Worm (Caenorhabditis elegans) whole organism, late embryonic: ENCODE data around the gene tmem-184.
A peak's percentile ranks its signal among the peaks of the same experiment; 100 is the strongest.

Experiments
- F13H6.1 ChIP-seq: sonication (generic microtip); optimal IDR thresholded peaks from 2 replicates; lab custom pipeline; 2016; ENCODE audit warnings: missing genetic modification characterization, missing compliant biosample characterization
- T23F11.4 ChIP-seq: fragments of 200-800 bp; sonication (Bioruptor generic); optimal IDR thresholded peaks from 2 replicates; lab custom pipeline; 2018; ENCODE audit warnings: mild to moderate bottlenecking, missing genetic modification characterization, missing compliant biosample characterization
- ahr-1 ChIP-seq: sonication (generic microtip); optimal IDR thresholded peaks from 2 replicates; lab custom pipeline; 2016; ENCODE audit warnings: missing genetic modification characterization, missing compliant biosample characterization
- ceh-14 ChIP-seq: sonication (generic microtip); optimal IDR thresholded peaks from 2 replicates; lab custom pipeline; 2016; ENCODE audit warnings: missing genotype, missing genetic modification characterization, missing compliant biosample characterization
- ceh-2 ChIP-seq: sonication (generic microtip); optimal IDR thresholded peaks from 2 replicates; lab custom pipeline; 2016; ENCODE audit warnings: missing genotype, missing genetic modification characterization, missing compliant biosample characterization
- ceh-24 ChIP-seq: sonication (generic microtip); optimal IDR thresholded peaks from 2 replicates; lab custom pipeline; 2016; ENCODE audit warnings: mild to moderate bottlenecking, missing genetic modification characterization, missing compliant biosample characterization
- ceh-30 ChIP-seq: fragments of 150-350 bp; optimal IDR thresholded peaks from 2 replicates; lab custom pipeline; 2014; ENCODE audit warnings: missing biosample characterization, missing genetic modification characterization
- ceh-31 ChIP-seq: sonication (generic microtip); optimal IDR thresholded peaks from 2 replicates; lab custom pipeline; 2016; ENCODE audit warnings: missing genetic modification characterization, missing compliant biosample characterization
- ceh-45 ChIP-seq: fragments of 200-800 bp; sonication (Bioruptor generic); IDR thresholded peaks from 2 replicates; pipeline ENCODE4 v1.3.6; 2022; ENCODE audit warnings: missing genetic modification reagents, missing genetic modification characterization, missing compliant biosample characterization
- ceh-48 ChIP-seq: sonication (generic microtip); optimal IDR thresholded peaks from 2 replicates; lab custom pipeline; 2016; ENCODE audit warnings: missing genetic modification characterization, inconsistent platforms, missing compliant biosample characterization
- ceh-9 ChIP-seq: sonication (generic microtip); optimal IDR thresholded peaks from 2 replicates; lab custom pipeline; 2016; ENCODE audit warnings: mild to moderate bottlenecking, missing genetic modification characterization, inconsistent platforms, missing compliant biosample characterization
- che-1 ChIP-seq: sonication (generic microtip); optimal IDR thresholded peaks from 2 replicates; lab custom pipeline; 2016; ENCODE audit warnings: mild to moderate bottlenecking, missing genetic modification characterization, missing compliant biosample characterization
- dmd-4 ChIP-seq: sonication (generic microtip); optimal IDR thresholded peaks from 2 replicates; lab custom pipeline; 2016; ENCODE audit warnings: borderline replicate concordance, missing genetic modification characterization, missing compliant biosample characterization
- elt-2 ChIP-seq: sonication (generic microtip); optimal IDR thresholded peaks from 2 replicates; lab custom pipeline; 2016; ENCODE audit warnings: missing genetic modification reagents, missing genetic modification characterization, missing compliant biosample characterization
- elt-4 ChIP-seq: sonication (generic microtip); optimal IDR thresholded peaks from 2 replicates; lab custom pipeline; 2016; ENCODE audit warnings: missing genetic modification characterization, missing compliant biosample characterization
- ets-4 ChIP-seq: sonication (generic microtip); optimal IDR thresholded peaks from 2 replicates; lab custom pipeline; 2016; ENCODE audit warnings: missing genetic modification characterization, missing compliant biosample characterization
- gmeb-2 ChIP-seq: sonication (generic microtip); optimal IDR thresholded peaks from 2 replicates; lab custom pipeline; 2016; ENCODE audit warnings: missing genetic modification characterization, inconsistent platforms, missing compliant biosample characterization
- hlh-13 ChIP-seq: fragments of 200-800 bp; sonication (Bioruptor generic); optimal IDR thresholded peaks from 2 replicates; lab custom pipeline; 2018; ENCODE audit warnings: mild to moderate bottlenecking, missing genetic modification characterization, missing compliant biosample characterization
- hlh-30 ChIP-seq: sonication (generic microtip); optimal IDR thresholded peaks from 2 replicates; lab custom pipeline; 2017; ENCODE audit warnings: antibody characterized with exemption, missing genetic modification characterization, missing compliant biosample characterization; ENCODE audit not compliant: insufficient read depth
- hlh-6 ChIP-seq: sonication (generic microtip); optimal IDR thresholded peaks from 2 replicates; lab custom pipeline; 2016; ENCODE audit warnings: missing genotype, missing genetic modification characterization, missing compliant biosample characterization
- lim-6 ChIP-seq: sonication (generic microtip); optimal IDR thresholded peaks from 2 replicates; lab custom pipeline; 2016; ENCODE audit warnings: missing genetic modification characterization, missing compliant biosample characterization
- lin-11 ChIP-seq: fragments of 200-800 bp; sonication (Bioruptor generic); optimal IDR thresholded peaks from 2 replicates; lab custom pipeline; 2018; ENCODE audit warnings: mild to moderate bottlenecking, missing genetic modification characterization, missing compliant biosample characterization
- madf-2 ChIP-seq: sonication (generic microtip); optimal IDR thresholded peaks from 2 replicates; lab custom pipeline; 2017; ENCODE audit warnings: missing genetic modification characterization, missing compliant biosample characterization
- mec-3 ChIP-seq: sonication (generic microtip); optimal IDR thresholded peaks from 2 replicates; lab custom pipeline; 2016; ENCODE audit warnings: borderline replicate concordance, missing genetic modification characterization, missing compliant biosample characterization
- nfya-1 ChIP-seq: sonication (generic microtip); optimal IDR thresholded peaks from 2 replicates; lab custom pipeline; 2017; ENCODE audit warnings: missing genetic modification characterization, mild to moderate bottlenecking, missing compliant biosample characterization, antibody characterized with exemption, moderate library complexity
- nhr-11 ChIP-seq: fragments of 150-350 bp; optimal IDR thresholded peaks from 2 replicates; lab custom pipeline; 2014; ENCODE audit warnings: missing biosample characterization, missing genetic modification characterization
- nhr-232 ChIP-seq: sonication (generic microtip); optimal IDR thresholded peaks from 2 replicates; lab custom pipeline; 2016; ENCODE audit warnings: missing genetic modification characterization, missing compliant biosample characterization
- odd-2 ChIP-seq: sonication (generic microtip); optimal IDR thresholded peaks from 2 replicates; lab custom pipeline; 2017; ENCODE audit warnings: antibody characterized with exemption, mild to moderate bottlenecking, missing genetic modification characterization, missing compliant biosample characterization
- pag-3 ChIP-seq: sonication (generic microtip); optimal IDR thresholded peaks from 2 replicates; lab custom pipeline; 2016; ENCODE audit warnings: missing compliant biosample characterization, missing genetic modification characterization, borderline replicate concordance
- pat-9 ChIP-seq: fragments of 200-800 bp; sonication (Bioruptor generic); optimal IDR thresholded peaks from 2 replicates; lab custom pipeline; 2018; ENCODE audit warnings: mild to moderate bottlenecking, missing genetic modification characterization, moderate library complexity, missing compliant biosample characterization
- pha-2 ChIP-seq: sonication (generic microtip); optimal IDR thresholded peaks from 2 replicates; lab custom pipeline; 2017; ENCODE audit warnings: mild to moderate bottlenecking, missing genetic modification characterization, missing compliant biosample characterization
- pqm-1 ChIP-seq: sonication (generic microtip); optimal IDR thresholded peaks from 2 replicates; lab custom pipeline; 2016; ENCODE audit warnings: missing genetic modification characterization, missing compliant biosample characterization
- pros-1 ChIP-seq: fragments of 150-350 bp; optimal IDR thresholded peaks from 2 replicates; lab custom pipeline; 2014; ENCODE audit warnings: missing biosample characterization, missing genetic modification reagents, missing genetic modification characterization
- rnt-1 ChIP-seq: sonication (generic microtip); optimal IDR thresholded peaks from 2 replicates; lab custom pipeline; 2016; ENCODE audit warnings: missing genetic modification characterization, missing compliant biosample characterization
- sox-2 ChIP-seq: fragments of 200-800 bp; sonication (Bioruptor generic); IDR thresholded peaks from 2 replicates; pipeline ENCODE4 v1.3.6; 2022; ENCODE audit warnings: missing genetic modification reagents, missing genetic modification characterization, missing compliant biosample characterization
- syd-9 ChIP-seq: sonication (generic microtip); optimal IDR thresholded peaks from 2 replicates; lab custom pipeline; 2016; ENCODE audit warnings: mild to moderate bottlenecking, missing genetic modification characterization, moderate library complexity, missing compliant biosample characterization
- tbx-2 ChIP-seq: sonication (generic microtip); optimal IDR thresholded peaks from 2 replicates; lab custom pipeline; 2016; ENCODE audit warnings: missing genetic modification characterization, missing compliant biosample characterization
- tbx-7 ChIP-seq: sonication (generic microtip); optimal IDR thresholded peaks from 2 replicates; lab custom pipeline; 2016; ENCODE audit warnings: missing genotype, missing genetic modification characterization, missing compliant biosample characterization
- ttx-3 ChIP-seq: sonication (generic microtip); optimal IDR thresholded peaks from 2 replicates; lab custom pipeline; 2016; ENCODE audit warnings: missing genetic modification reagents, missing genetic modification characterization, missing compliant biosample characterization
- unc-3 ChIP-seq, 2 experiments: fragments of 200-800 bp in 1 of 2; sonication (Bioruptor generic) in 1 of 2; sonication (generic microtip) in 1 of 2; conservative IDR thresholded peaks in 1 of 2; optimal IDR thresholded peaks in 1 of 2; 2 replicates each; pipeline versions ENCODE4 v1.3.6 to Lab custom; 2016 to 2022; ENCODE audit warnings: missing compliant biosample characterization in 2 of 2, missing genetic modification characterization in 2 of 2, missing genetic modification reagents in 1 of 2
- unc-42 ChIP-seq: sonication (generic microtip); optimal IDR thresholded peaks from 2 replicates; lab custom pipeline; 2016; ENCODE audit warnings: missing genotype, missing genetic modification characterization, missing compliant biosample characterization
- unc-55 ChIP-seq: sonication (generic microtip); optimal IDR thresholded peaks from 2 replicates; lab custom pipeline; 2017; ENCODE audit warnings: missing biosample characterization, missing genetic modification reagents, missing genetic modification characterization
- zip-5 ChIP-seq: sonication (generic microtip); optimal IDR thresholded peaks from 2 replicates; lab custom pipeline; 2016; ENCODE audit warnings: missing genetic modification characterization, missing compliant biosample characterization
- ztf-16 ChIP-seq: sonication (generic microtip); optimal IDR thresholded peaks from 2 replicates; lab custom pipeline; 2017; ENCODE audit warnings: missing genetic modification characterization, missing compliant biosample characterization

Gene tmem-184

DNA sequence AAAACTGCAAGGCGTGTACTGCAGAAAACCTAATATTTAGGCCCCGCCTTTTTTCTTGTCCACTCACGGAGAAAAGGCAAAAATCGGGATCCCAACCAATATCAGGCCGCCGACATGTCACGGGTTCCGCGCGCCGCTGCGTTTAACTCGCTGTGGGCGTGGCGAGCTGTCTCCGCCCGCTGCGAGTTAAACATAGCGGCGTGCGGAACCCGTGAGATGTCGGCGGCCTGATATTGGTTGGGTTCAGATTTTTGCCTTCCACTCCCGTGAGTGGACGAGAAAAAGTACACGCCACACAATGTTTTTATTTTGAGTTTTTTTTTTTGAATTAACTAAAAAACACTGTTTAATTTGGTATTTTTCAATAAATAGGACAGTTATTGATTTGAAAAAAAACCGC lies 8.8 kb upstream of the tmem-184 start:
- TF ChIP-seq madf-2 (tag; lab: Kevin White, UChicago) = no peak
- TF ChIP-seq pqm-1 = no peak
- no peak for TF ChIP-seq ets-4 (tag; lab: Kevin White, UChicago)
- no peak for TF ChIP-seq hlh-13 (GFP tag; lab: Kevin White, UChicago)
- no peak for TF ChIP-seq syd-9 (tag; lab: Kevin White, UChicago)
- TF ChIP-seq odd-2 (tag; lab: Kevin White, UChicago) = no peak
- no peak for TF ChIP-seq ceh-9
- no peak for TF ChIP-seq ttx-3 (tag; lab: Kevin White, UChicago)
- TF ChIP-seq mec-3 (tag; lab: Kevin White, UChicago) = no peak
- no peak for TF ChIP-seq lin-11
- no peak for TF ChIP-seq unc-55 (GFP tag; lab: Kevin White, UChicago)

DNA sequence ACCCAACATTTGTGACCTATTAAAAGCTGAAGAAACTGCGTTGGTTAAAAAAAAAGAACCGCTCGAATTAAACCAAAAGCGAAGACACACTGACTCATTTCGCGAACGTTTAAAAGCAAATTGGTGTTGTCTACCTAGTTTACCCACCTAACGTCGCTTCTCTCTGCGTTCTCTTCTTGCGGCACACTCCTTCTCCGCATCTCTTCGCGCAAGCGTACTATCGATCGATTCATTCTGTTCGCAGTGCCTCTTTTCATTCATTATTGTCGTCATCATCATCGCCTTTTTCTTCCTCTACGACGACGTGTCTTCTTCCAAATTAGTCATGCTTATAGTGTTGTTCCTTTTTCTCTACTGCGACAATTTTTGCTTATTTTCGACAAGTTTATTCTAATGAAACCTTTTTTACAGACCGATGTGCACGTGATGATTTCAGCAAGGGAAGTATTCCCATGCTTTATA lies 4.5 kb upstream of the tmem-184 start, which contains the start of gene atrn-1:
Gene atrn-1 (plus strand): TSS at position 412 of the 462 bp plus-strand sequence.
- TF ChIP-seq ceh-48 (tag; lab: Kevin White, UChicago) (peak; percentile 48), tbx-7 (tag; lab: Kevin White, UChicago) (no peak), ceh-2 (tag; lab: Kevin White, UChicago) (no peak), tbx-2 (tag; lab: Kevin White, UChicago) (no peak), F13H6.1 (tag; lab: Kevin White, UChicago) (no peak), nhr-232 (tag; lab: Kevin White, UChicago) (no peak), hlh-6 (no peak), ahr-1 (tag; lab: Kevin White, UChicago) (no peak), che-1 (tag; lab: Kevin White, UChicago) (no peak), ztf-16 (tag; lab: Kevin White, UChicago) (no peak), sox-2 (GFP tag; lab: Robert Waterston, UW) (no peak), nfya-1 (tag; lab: Kevin White, UChicago) (no peak), ceh-31 (tag; lab: Kevin White, UChicago) (peak; percentile 44), pha-2 (tag; lab: Kevin White, UChicago) (no peak), ceh-9 (no peak), mec-3 (tag; lab: Kevin White, UChicago) (no peak)

DNA sequence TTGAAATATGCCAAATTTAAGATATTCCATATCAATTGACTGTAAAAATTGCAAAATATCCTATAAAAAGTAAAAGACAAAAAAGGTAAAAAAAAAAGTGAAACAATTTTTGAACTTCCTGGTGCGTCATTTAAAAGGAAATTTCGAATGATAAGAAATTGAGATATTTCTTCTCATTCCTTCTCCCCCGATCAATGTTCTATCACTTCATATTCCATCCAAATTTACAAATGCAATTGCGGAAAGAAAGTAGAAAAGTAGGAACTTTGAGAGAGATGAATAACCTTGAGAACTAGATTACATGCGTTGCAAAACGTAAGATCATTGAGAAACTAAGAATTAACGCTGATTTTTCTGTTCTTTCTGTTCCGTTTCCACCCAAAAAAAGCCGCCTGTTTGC lies 2.9 kb upstream of the tmem-184 start:
- TF ChIP-seq lim-6 (tag; lab: Kevin White, UChicago) = no peak
- no peak for TF ChIP-seq F13H6.1 (tag; lab: Kevin White, UChicago)
- no peak for TF ChIP-seq ttx-3 (tag; lab: Kevin White, UChicago)
- no peak for TF ChIP-seq gmeb-2 (tag; lab: Kevin White, UChicago)
- no peak for TF ChIP-seq ceh-31 (tag; lab: Kevin White, UChicago)
- TF ChIP-seq hlh-13 (GFP tag; lab: Kevin White, UChicago) = no peak
- TF ChIP-seq pros-1 = no peak
- no peak for TF ChIP-seq unc-3 (GFP tag; conservative IDR thresholded peaks at IDR 0.05; lab: Robert Waterston, UW)
- TF ChIP-seq unc-3 (tag; optimal IDR thresholded peaks at IDR 0.05; lab: Kevin White, UChicago) = no peak
- TF ChIP-seq ceh-30 (tag; lab: Kevin White, UChicago) = no peak
- TF ChIP-seq odd-2 (tag; lab: Kevin White, UChicago) = no peak

DNA sequence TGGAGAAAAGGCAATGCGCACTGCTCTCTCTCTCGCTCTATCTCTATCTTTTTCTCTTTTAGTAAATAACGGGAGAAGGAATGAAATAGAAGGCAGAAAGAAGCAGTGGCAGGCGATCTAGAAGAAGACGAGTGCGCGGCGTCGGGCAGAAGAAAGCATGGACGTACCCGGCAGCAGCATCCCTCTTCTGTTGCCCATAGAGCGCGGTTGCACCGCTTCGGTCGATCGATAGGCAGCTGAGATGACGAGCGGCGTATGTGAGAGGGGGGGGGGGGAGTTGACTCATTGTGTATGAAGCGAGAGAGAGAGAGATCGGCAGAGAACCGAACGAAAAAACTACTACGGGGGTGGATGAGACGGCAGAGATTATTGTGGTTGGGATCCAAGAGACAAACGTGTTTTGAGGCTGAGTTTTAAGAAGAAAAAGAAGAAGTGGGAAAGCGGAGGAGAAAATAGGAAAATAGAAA lies 1.5 kb upstream of the tmem-184 start:
- TF ChIP-seq ets-4 (tag; lab: Kevin White, UChicago) = peak; percentile 51
- peak; percentile 43 for TF ChIP-seq F13H6.1 (tag; lab: Kevin White, UChicago)
- no peak for TF ChIP-seq T23F11.4 (GFP tag; lab: Kevin White, UChicago)
- TF ChIP-seq nhr-232 (tag; lab: Kevin White, UChicago) = no peak
- peak; percentile 49 for TF ChIP-seq rnt-1 (tag; lab: Kevin White, UChicago)
- TF ChIP-seq elt-2 (tag; lab: Kevin White, UChicago) = peak; percentile 44
- TF ChIP-seq unc-42 (tag; lab: Kevin White, UChicago) = peak; percentile 89
- no peak for TF ChIP-seq elt-4 (tag; lab: Kevin White, UChicago)
- TF ChIP-seq pat-9 (tag; lab: Kevin White, UChicago) = no peak
- TF ChIP-seq ceh-14 (tag; lab: Kevin White, UChicago) = peak; percentile 81
- peak; percentile 86 for TF ChIP-seq hlh-30 (tag; lab: Kevin White, UChicago)
- TF ChIP-seq zip-5 (tag; lab: Kevin White, UChicago) = no peak
- TF ChIP-seq pag-3 (tag; lab: Kevin White, UChicago) = peak; percentile 15
- TF ChIP-seq dmd-4 (tag; lab: Kevin White, UChicago) = peak; percentile 38
- peak; percentile 92 for TF ChIP-seq ceh-31 (tag; lab: Kevin White, UChicago)
- no peak for TF ChIP-seq gmeb-2 (tag; lab: Kevin White, UChicago)
- TF ChIP-seq syd-9 (tag; lab: Kevin White, UChicago) = peak; percentile 44
- no peak for TF ChIP-seq ceh-24 (tag; lab: Kevin White, UChicago)
- TF ChIP-seq nhr-11 (tag; lab: Kevin White, UChicago) = no peak
- no peak for TF ChIP-seq ceh-45 (GFP tag; lab: Robert Waterston, UW)
- TF ChIP-seq ceh-30 (tag; lab: Kevin White, UChicago) = no peak
- no peak for TF ChIP-seq mec-3 (tag; lab: Kevin White, UChicago)
